Fruit fly (Drosophila melanogaster): ENCODE measurements around the gene Thor.

The Thor gene

dm6 chr2L:3478034-3478880, at the start of gene Thor (continued):
- TF ChIP-seq ash1 (GFP tag; optimal IDR thresholded peaks at IDR 0.05) (peak; percentile 77), Usf (GFP tag; optimal IDR thresholded peaks at IDR 0.05) (no peak), CG30403 (GFP tag; optimal IDR thresholded peaks at IDR 0.05) (peak; percentile 26), luna (GFP tag; optimal IDR thresholded peaks at IDR 0.05) (peak; percentile 35), slp2 (GFP tag; optimal IDR thresholded peaks at IDR 0.05) (peak; percentile 53), CG15011 (GFP tag; optimal IDR thresholded peaks at IDR 0.05) (peak; percentile 57), gt (GFP tag; IDR thresholded peaks at IDR 0.05) (no peak; the same call in 1 of the 2 replicates), CG7357 (GFP tag; IDR thresholded peaks at IDR 0.05) (no peak), CG14441 (GFP tag; IDR thresholded peaks at IDR 0.05) (peak; percentile 40; the same call in 1 of the 2 replicates), bcd (GFP tag; optimal IDR thresholded peaks at IDR 0.05) (peak; percentile 77), CG7745 (tag; optimal IDR thresholded peaks at IDR 0.05) (no peak), salm (tag; optimal IDR thresholded peaks at IDR 0.05) (peak; percentile 20), vnd (GFP tag; IDR thresholded peaks at IDR 0.05; ENCODE audit: partially characterized antibody) (no peak), ttk (GFP tag; IDR thresholded peaks at IDR 0.05) (peak; percentile 42), vvl (GFP tag; IDR thresholded peaks at IDR 0.05) (peak; percentile 87), CG33213 (GFP tag; optimal IDR thresholded peaks at IDR 0.05) (peak; percentile 67), CG12391 (tag; optimal IDR thresholded peaks at IDR 0.05) (peak; percentile 33), Bgb (GFP tag; IDR thresholded peaks at IDR 0.05; ENCODE audit: partially characterized antibody) (peak; percentile 75), CG7963 (GFP tag; IDR thresholded peaks at IDR 0.05; ENCODE audit: partially characterized antibody) (no peak), NFAT (GFP tag; IDR thresholded peaks at IDR 0.05) (peak; percentile 96), CG3281 (GFP tag; optimal IDR thresholded peaks at IDR 0.05) (peak; percentile 67), odd (GFP tag; optimal IDR thresholded peaks at IDR 0.05) (peak; percentile 39), ci (GFP tag; IDR thresholded peaks at IDR 0.05) (peak; percentile 93), CG6765 (GFP tag; optimal IDR thresholded peaks at IDR 0.05) (peak; percentile 62), CG16863 (GFP tag; optimal IDR thresholded peaks at IDR 0.05) (peak; percentile 62), gfzf (GFP tag; optimal IDR thresholded peaks at IDR 0.05) (no peak), run (tag; optimal IDR thresholded peaks at IDR 0.05) (no peak), CG16815 (GFP tag; optimal IDR thresholded peaks at IDR 0.05) (no peak), CG13424 (tag; optimal IDR thresholded peaks at IDR 0.05) (peak; percentile 25), en (GFP tag; optimal IDR thresholded peaks at IDR 0.05) (peak; percentile 50), CG9437 (GFP tag; optimal IDR thresholded peaks at IDR 0.05) (no peak), jumu (GFP tag; optimal IDR thresholded peaks at IDR 0.05) (peak; percentile 62), Hr3 (GFP tag; optimal IDR thresholded peaks at IDR 0.05) (peak; percentile 13), CG14667 (GFP tag; IDR thresholded peaks at IDR 0.05) (peak; percentile 38; the same call in 1 of the 2 replicates), lab (GFP tag; optimal IDR thresholded peaks at IDR 0.05) (peak; percentile 92), CG2712 (tag; optimal IDR thresholded peaks at IDR 0.05) (peak; percentile 56), inv (GFP tag; IDR thresholded peaks at IDR 0.05; ENCODE audit: partially characterized antibody) (no peak), knrl (GFP tag; IDR thresholded peaks at IDR 0.05; ENCODE audit: partially characterized antibody) (peak; percentile 26; the same call in 1 of the 3 replicates), dimm (GFP tag; IDR thresholded peaks at IDR 0.05) (0 out of 2 replicates have a peak, but pooled peaks have one; percentile 4), bigmax (GFP tag; optimal IDR thresholded peaks at IDR 0.05) (peak; percentile 44), fd3F (GFP tag; optimal IDR thresholded peaks at IDR 0.05) (no peak), z (GFP tag; IDR thresholded peaks at IDR 0.05) (peak; percentile 54; the same call in 2 of the 3 replicates), scrt (GFP tag; optimal IDR thresholded peaks at IDR 0.05) (peak; percentile 48), CG12659 (GFP tag; optimal IDR thresholded peaks at IDR 0.05) (peak; percentile 74), CG14710 (tag; optimal IDR thresholded peaks at IDR 0.05) (peak; percentile 25), Atf-2 (GFP tag; optimal IDR thresholded peaks at IDR 0.05) (peak; percentile 50), schlank (tag; optimal IDR thresholded peaks at IDR 0.05) (peak; percentile 81), peb (GFP tag; IDR thresholded peaks at IDR 0.05) (no peak)
